Worm (Caenorhabditis elegans) whole organism, L1 larva: ENCODE measurements around the gene dhs-5.

Experiments used
- C16A3.4 ChIP-seq: fragments of 150-350 bp; optimal IDR thresholded peaks from 2 replicates; lab custom pipeline; 2014; ENCODE audit warnings: missing biosample characterization, missing genetic modification characterization
- C34B4.2 ChIP-seq: sonication (generic microtip); optimal IDR thresholded peaks from 2 replicates; lab custom pipeline; 2017; ENCODE audit warnings: mild to moderate bottlenecking, missing genetic modification characterization, missing compliant biosample characterization
- F16B12.6 ChIP-seq: fragments of 150-350 bp; optimal IDR thresholded peaks from 2 replicates; lab custom pipeline; 2014; ENCODE audit warnings: missing biosample characterization, missing genetic modification characterization
- alr-1 ChIP-seq: fragments of 200-800 bp; sonication (Bioruptor generic); optimal IDR thresholded peaks from 2 replicates; lab custom pipeline; 2018; ENCODE audit warnings: borderline replicate concordance, mild to moderate bottlenecking, missing genetic modification characterization, missing compliant biosample characterization
- aly-2 ChIP-seq: fragments of 150-350 bp; optimal IDR thresholded peaks from 2 replicates; lab custom pipeline; 2014; ENCODE audit warnings: missing biosample characterization, missing genetic modification characterization
- ama-1 ChIP-seq: fragments of 150-350 bp; optimal IDR thresholded peaks from 2 replicates; lab custom pipeline; 2014
- ceh-82 ChIP-seq, 3 experiments: fragments of 150-350 bp in 1 of 3; sonication (generic microtip) in 2 of 3; optimal IDR thresholded peaks; 2 replicates each; lab custom pipeline; 2014 to 2017; ENCODE audit warnings: missing biosample characterization in 3 of 3, missing genetic modification characterization in 3 of 3
- ceh-88 ChIP-seq: fragments of 200-800 bp; sonication (Bioruptor generic); IDR thresholded peaks from 2 replicates; pipeline ENCODE4 v1.3.6; 2022; ENCODE audit warnings: missing genetic modification characterization, missing compliant biosample characterization
- ceh-90 ChIP-seq: sonication (generic microtip); optimal IDR thresholded peaks from 2 replicates; lab custom pipeline; 2016; ENCODE audit warnings: missing genetic modification characterization, missing compliant biosample characterization
- dpl-1 ChIP-seq, 3 experiments: fragments of 150-350 bp in 2 of 3; sonication (generic microtip) in 1 of 3; optimal IDR thresholded peaks; 2 replicates each; lab custom pipeline; 2014 to 2017; ENCODE audit warnings: missing biosample characterization in 3 of 3, missing genetic modification characterization in 3 of 3, missing genetic modification reagents in 3 of 3
- efl-3 ChIP-seq: fragments of 200-800 bp; sonication (Bioruptor generic); optimal IDR thresholded peaks from 2 replicates; lab custom pipeline; 2018; ENCODE audit warnings: mild to moderate bottlenecking, missing genetic modification characterization, missing compliant biosample characterization
- egl-13 ChIP-seq: sonication (generic microtip); optimal IDR thresholded peaks from 2 replicates; lab custom pipeline; 2016; ENCODE audit warnings: missing genotype, missing genetic modification reagents, missing genetic modification characterization, missing compliant biosample characterization
- egl-27 ChIP-seq, 2 experiments: fragments of 150-350 bp in 1 of 2; sonication (generic microtip); optimal IDR thresholded peaks; 3 replicates each; lab custom pipeline; 2017 to 2018; ENCODE audit warnings: missing biosample characterization in 2 of 2, missing genetic modification characterization in 2 of 2, missing genetic modification reagents in 2 of 2
- elt-2 ChIP-seq: sonication (generic microtip); optimal IDR thresholded peaks from 2 replicates; lab custom pipeline; 2016; ENCODE audit warnings: missing genetic modification characterization, mild to moderate bottlenecking, inconsistent platforms, missing compliant biosample characterization, missing genetic modification reagents
- ets-5 ChIP-seq: fragments of 200-800 bp; sonication (Bioruptor generic); IDR thresholded peaks from 2 replicates; pipeline ENCODE4 v1.3.6; 2022; ENCODE audit warnings: missing genetic modification characterization, missing compliant biosample characterization
- fkh-8 ChIP-seq: sonication (generic microtip); optimal IDR thresholded peaks from 2 replicates; lab custom pipeline; 2016; ENCODE audit warnings: mild to moderate bottlenecking, missing genetic modification characterization, missing compliant biosample characterization
- fos-1 ChIP-seq: fragments of 150-350 bp; optimal IDR thresholded peaks from 2 replicates; lab custom pipeline; 2014; ENCODE audit warnings: missing biosample characterization, missing genetic modification characterization
- hlh-17 ChIP-seq: fragments of 200-800 bp; sonication (Bioruptor generic); optimal IDR thresholded peaks from 2 replicates; lab custom pipeline; 2018; ENCODE audit warnings: missing genetic modification characterization, mild to moderate bottlenecking, missing compliant biosample characterization, moderate library complexity, borderline replicate concordance
- hlh-4 ChIP-seq: sonication (generic microtip); optimal IDR thresholded peaks from 2 replicates; lab custom pipeline; 2016; ENCODE audit warnings: mild to moderate bottlenecking, missing genetic modification characterization, missing compliant biosample characterization
- hpl-2 ChIP-seq: fragments of 150-350 bp; optimal IDR thresholded peaks from 2 replicates; lab custom pipeline; 2014; ENCODE audit warnings: missing biosample characterization, missing genetic modification reagents, missing genetic modification characterization
- isw-1 ChIP-seq: fragments of 200-800 bp; sonication (Bioruptor generic); IDR thresholded peaks from 2 replicates; pipeline ENCODE4 v1.3.6; 2022; ENCODE audit warnings: missing genetic modification characterization, missing compliant biosample characterization
- mab-9 ChIP-seq: fragments of 200-800 bp; sonication (Bioruptor generic); IDR thresholded peaks from 2 replicates; pipeline ENCODE4 v1.3.6; 2022; ENCODE audit warnings: missing genetic modification reagents, missing genetic modification characterization, missing compliant biosample characterization
- nhr-19 ChIP-seq: fragments of 200-800 bp; sonication (Bioruptor generic); conservative IDR thresholded peaks from 2 replicates; pipeline ENCODE4 v1.3.6; 2022; ENCODE audit warnings: missing genetic modification characterization, missing compliant biosample characterization
- nhr-237 ChIP-seq: fragments of 150-350 bp; optimal IDR thresholded peaks from 2 replicates; lab custom pipeline; 2014; ENCODE audit warnings: missing biosample characterization, missing genetic modification characterization
- nhr-47 ChIP-seq: sonication (generic microtip); optimal IDR thresholded peaks from 2 replicates; lab custom pipeline; 2016; ENCODE audit warnings: mild to moderate bottlenecking, missing genetic modification characterization, moderate library complexity, missing compliant biosample characterization
- nhr-76 ChIP-seq: sonication (generic microtip); optimal IDR thresholded peaks from 2 replicates; lab custom pipeline; 2017; ENCODE audit warnings: missing biosample characterization, missing genetic modification characterization
- nhr-77 ChIP-seq: fragments of 150-350 bp; optimal IDR thresholded peaks from 2 replicates; lab custom pipeline; 2014; ENCODE audit warnings: missing biosample characterization, missing genetic modification characterization
- nhr-84 ChIP-seq: sonication (generic microtip); optimal IDR thresholded peaks from 2 replicates; lab custom pipeline; 2017; ENCODE audit warnings: missing biosample characterization, missing genetic modification characterization
- rnt-1 ChIP-seq: sonication (generic microtip); optimal IDR thresholded peaks from 2 replicates; lab custom pipeline; 2016; ENCODE audit warnings: mild to moderate bottlenecking, missing genetic modification characterization, moderate library complexity, missing compliant biosample characterization
- skn-1 ChIP-seq: fragments of 150-350 bp; optimal IDR thresholded peaks from 2 replicates; lab custom pipeline; 2014; ENCODE audit warnings: missing biosample characterization, missing genetic modification characterization
- snpc-4 ChIP-seq: fragments of 150-350 bp; optimal IDR thresholded peaks from 2 replicates; lab custom pipeline; 2014; ENCODE audit warnings: missing biosample characterization, missing genetic modification characterization
- snu-23 ChIP-seq: sonication (generic microtip); optimal IDR thresholded peaks from 2 replicates; lab custom pipeline; 2016; ENCODE audit warnings: missing genetic modification characterization, missing compliant biosample characterization
- sptf-1 ChIP-seq: fragments of 150-350 bp; optimal IDR thresholded peaks from 2 replicates; lab custom pipeline; 2014; ENCODE audit warnings: missing biosample characterization, missing genetic modification characterization
- unc-130 ChIP-seq: fragments of 150-350 bp; optimal IDR thresholded peaks from 2 replicates; lab custom pipeline; 2017; ENCODE audit warnings: missing biosample characterization, missing genetic modification characterization, inconsistent platforms
- unc-86 ChIP-seq: sonication (generic microtip); optimal IDR thresholded peaks from 2 replicates; lab custom pipeline; 2016; ENCODE audit warnings: missing genetic modification characterization, missing compliant biosample characterization
- zag-1 ChIP-seq: fragments of 150-350 bp; optimal IDR thresholded peaks from 2 replicates; lab custom pipeline; 2014; ENCODE audit warnings: missing biosample characterization, missing genetic modification characterization
- ztf-11 ChIP-seq, 2 experiments: sonication (generic microtip); optimal IDR thresholded peaks; 2 replicates each; lab custom pipeline; 2016 to 2017; ENCODE audit warnings: missing genetic modification characterization in 2 of 2, missing biosample characterization in 1 of 2, missing compliant biosample characterization in 1 of 2

dhs-5 gene

ce11 chrII:5429522-5430257 is 24.0 kb upstream of the dhs-5 start, which contains the start of the genes F07F6.4 and F07F6.2 (continued):
- TF ChIP-seq sptf-1 (tag; lab: Kevin White, UChicago) (no peak), hlh-4 (tag; lab: Kevin White, UChicago) (no peak), F16B12.6 (peak; percentile 92), efl-3 (GFP tag; lab: Kevin White, UChicago) (no peak), ceh-82 (tag; optimal IDR thresholded peaks at IDR 0.05; lab: Kevin White, UChicago) (peak in 1 of 3 experiments; percentile 31)

- TF ChIP-seq efl-3 (GFP tag; lab: Kevin White, UChicago): no peak
- no peak for TF ChIP-seq nhr-76 (tag; lab: Kevin White, UChicago)
Observed at ce11 chrII:5433069-5433468, 20.6 kb upstream of the dhs-5 start, which contains the start of gene srx-114. Gene srx-114, minus strand, starts transcription at chrII:5433169.

- TF ChIP-seq unc-86 (tag; lab: Kevin White, UChicago) (no peak), mab-9 (GFP tag; lab: Robert Waterston, UW) (no peak), nhr-76 (tag; lab: Kevin White, UChicago) (no peak), snpc-4 (tag; lab: Kevin White, UChicago) (no peak), F16B12.6 (no peak), ceh-82 (tag; optimal IDR thresholded peaks at IDR 0.05; lab: Kevin White, UChicago) (no peak), isw-1 (GFP tag; lab: Robert Waterston, UW) (no peak), nhr-19 (GFP tag; lab: Robert Waterston, UW) (no peak), nhr-47 (tag; lab: Kevin White, UChicago) (no peak), unc-130 (tag; lab: Kevin White, UChicago) (no peak), hpl-2 (no peak), fkh-8 (tag; lab: Kevin White, UChicago) (no peak), nhr-77 (tag; lab: Kevin White, UChicago) (no peak), hlh-17 (GFP tag; lab: Kevin White, UChicago) (no peak), ceh-88 (GFP tag; lab: Robert Waterston, UW) (no peak), dpl-1 (GFP tag; optimal IDR thresholded peaks at IDR 0.05; lab: Kevin White, UChicago) (no peak), aly-2 (tag; lab: Kevin White, UChicago) (no peak), rnt-1 (tag; lab: Kevin White, UChicago) (no peak)
Observed at ce11 chrII:5436833-5437232, 16.8 kb upstream of the dhs-5 start, which contains the start of gene dct-5. Gene dct-5, minus strand, starts transcription at chrII:5436933.

DNA sequence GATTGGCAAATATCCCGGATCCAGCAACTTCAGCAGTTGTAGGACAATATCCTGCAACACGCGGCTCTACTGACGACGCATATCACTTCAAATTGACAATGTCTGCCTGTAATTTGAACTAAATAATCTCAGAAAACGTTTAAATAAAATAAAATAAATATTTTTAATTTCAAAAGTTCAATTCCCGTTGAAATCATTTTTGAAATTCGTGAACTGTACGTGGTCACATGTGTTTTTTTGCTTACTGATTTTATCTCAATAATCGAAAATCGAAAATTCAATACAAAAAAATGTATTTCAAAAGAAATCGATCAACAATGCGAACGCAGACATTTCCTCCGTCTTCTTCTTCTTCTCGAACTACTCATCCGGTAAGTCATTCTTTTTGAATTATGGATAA is 16.1 kb upstream of the dhs-5 start, which contains the start of gene F07F6.1:
Gene F07F6.1, plus strand, starts transcription at position 301 of the 400 bp plus-strand sequence.
- TF ChIP-seq hpl-2 (no peak), elt-2 (no peak), egl-27 (tag; optimal IDR thresholded peaks at IDR 0.05; lab: Kevin White, UChicago) (no peak), fos-1 (tag; lab: Kevin White, UChicago) (no peak), C16A3.4 (tag; lab: Kevin White, UChicago) (no peak), nhr-84 (tag; lab: Kevin White, UChicago) (no peak), skn-1 (no peak), C34B4.2 (tag; lab: Kevin White, UChicago) (no peak), ztf-11 (tag; optimal IDR thresholded peaks at IDR 0.05; lab: Kevin White, UChicago) (no peak), nhr-237 (tag; lab: Kevin White, UChicago) (no peak), ama-1 (lab: Kevin White, UChicago) (no peak), egl-13 (tag; lab: Kevin White, UChicago) (no peak), snu-23 (GFP tag; lab: Kevin White, UChicago) (no peak)

DNA sequence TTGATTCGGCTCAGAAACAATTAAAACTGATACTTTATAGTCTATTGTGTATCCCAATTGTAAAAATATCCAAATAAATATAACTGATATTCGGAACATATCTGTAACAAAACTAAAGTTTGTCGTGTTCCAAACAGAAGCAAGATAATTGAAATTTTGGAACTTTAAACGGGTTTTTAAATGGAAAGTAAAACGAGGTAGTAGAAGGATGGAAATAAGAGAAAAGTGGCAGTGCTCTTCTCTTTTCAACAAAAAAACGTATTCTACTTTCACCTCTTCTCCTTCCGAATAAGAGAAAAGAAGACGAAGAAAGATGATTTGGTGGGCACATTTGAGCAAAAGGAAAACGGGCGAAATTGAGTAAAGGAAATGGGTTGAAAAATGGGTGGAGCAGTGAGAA is 7.1 kb upstream of the dhs-5 start, which contains the start of gene nmr-1:
Gene nmr-1, minus strand, starts transcription at position 101 of the 400 bp plus-strand sequence.
- TF ChIP-seq ceh-90 (tag; lab: Kevin White, UChicago) (no peak), ets-5 (no peak), alr-1 (tag; lab: Kevin White, UChicago) (no peak), skn-1 (no peak), zag-1 (tag; lab: Kevin White, UChicago) (no peak), aly-2 (tag; lab: Kevin White, UChicago) (no peak)
- TF ChIP-seq, all 84 proteins: peak for 0
